Worm (Caenorhabditis elegans) whole organism, young adult: ENCODE data around the gene F49H6.17.
"Not testable (repeated sequence)": the region's sequence is repeated elsewhere in the genome, so short reads cannot be mapped to it uniquely, and the experiment has no call there.

ENCODE experiments used
- B0261.1 ChIP-seq: sonication (generic microtip); optimal IDR thresholded peaks from 2 replicates; lab custom pipeline; 2016; ENCODE audit warnings: mild to moderate bottlenecking, missing genetic modification characterization, moderate library complexity, missing compliant biosample characterization
- C17E4.6 ChIP-seq: fragments of 200-800 bp; sonication (Bioruptor generic); IDR thresholded peaks from 2 replicates; pipeline ENCODE4 v1.3.6; 2022; ENCODE audit warnings: missing genetic modification reagents, missing genetic modification characterization, missing compliant biosample characterization
- F37B4.10 ChIP-seq: fragments of 200-800 bp; sonication (Bioruptor generic); IDR thresholded peaks from 2 replicates; pipeline ENCODE4 v1.3.6; 2022; ENCODE audit warnings: missing genetic modification characterization, missing compliant biosample characterization
- T07F8.4 ChIP-seq: sonication (generic microtip); optimal IDR thresholded peaks from 2 replicates; lab custom pipeline; 2016; ENCODE audit warnings: mild to moderate bottlenecking, missing genetic modification characterization, moderate library complexity, missing compliant biosample characterization
- Y79H2A.3 ChIP-seq: fragments of 200-800 bp; sonication (Bioruptor generic); conservative IDR thresholded peaks from 2 replicates; pipeline ENCODE4 v1.3.6; 2022; ENCODE audit warnings: missing genetic modification reagents, missing genetic modification characterization, missing compliant biosample characterization
- aptf-2 ChIP-seq: fragments of 200-800 bp; sonication (Bioruptor generic); conservative IDR thresholded peaks from 2 replicates; pipeline ENCODE4 v1.3.6; 2022; ENCODE audit warnings: missing genetic modification reagents, missing genetic modification characterization, missing compliant biosample characterization
- aptf-3 ChIP-seq: fragments of 200-800 bp; sonication (Bioruptor generic); IDR thresholded peaks from 2 replicates; pipeline ENCODE4 v1.3.6; 2022; ENCODE audit warnings: missing genetic modification characterization, missing compliant biosample characterization
- ccch-3 ChIP-seq: fragments of 200-800 bp; sonication (Bioruptor generic); optimal IDR thresholded peaks from 2 replicates; lab custom pipeline; 2018; ENCODE audit warnings: mild to moderate bottlenecking, missing genetic modification characterization, missing compliant biosample characterization
- ceh-100 ChIP-seq: fragments of 200-800 bp; sonication (Bioruptor generic); IDR thresholded peaks from 2 replicates; pipeline ENCODE4 v1.3.6; 2022; ENCODE audit warnings: missing genetic modification reagents, missing genetic modification characterization, missing compliant biosample characterization
- ceh-79 ChIP-seq: sonication (generic microtip); optimal IDR thresholded peaks from 2 replicates; lab custom pipeline; 2017; ENCODE audit warnings: mild to moderate bottlenecking, missing genetic modification characterization, missing compliant biosample characterization
- ceh-91 ChIP-seq: fragments of 200-800 bp; sonication (Bioruptor generic); IDR thresholded peaks from 2 replicates; pipeline ENCODE4 v1.3.6; 2022; ENCODE audit warnings: missing genetic modification reagents, missing genetic modification characterization, missing compliant biosample characterization
- die-1 ChIP-seq: sonication (generic microtip); optimal IDR thresholded peaks from 2 replicates; lab custom pipeline; 2016; ENCODE audit warnings: missing genotype, mild to moderate bottlenecking, missing genetic modification characterization, missing compliant biosample characterization
- dox-1 ChIP-seq: fragments of 200-800 bp; sonication (Bioruptor generic); IDR thresholded peaks from 2 replicates; pipeline ENCODE4 v1.3.6; 2022; ENCODE audit warnings: missing genetic modification reagents, missing genetic modification characterization, missing compliant biosample characterization
- egrh-3 ChIP-seq: fragments of 200-800 bp; sonication (Bioruptor generic); IDR thresholded peaks from 2 replicates; pipeline ENCODE4 v1.3.6; 2022; ENCODE audit warnings: missing genetic modification reagents, missing genetic modification characterization, missing compliant biosample characterization
- ekl-4 ChIP-seq: fragments of 200-800 bp; sonication (Bioruptor generic); IDR thresholded peaks from 2 replicates; pipeline ENCODE4 v1.3.6; 2022; ENCODE audit warnings: missing genetic modification reagents, missing genetic modification characterization, missing compliant biosample characterization
- hlh-12 ChIP-seq: sonication (generic microtip); optimal IDR thresholded peaks from 2 replicates; lab custom pipeline; 2016; ENCODE audit warnings: missing genetic modification characterization, missing compliant biosample characterization
- lag-1 ChIP-seq: fragments of 200-800 bp; sonication (Bioruptor generic); IDR thresholded peaks from 2 replicates; pipeline ENCODE4 v1.3.6; 2022; ENCODE audit warnings: missing genetic modification reagents, missing genetic modification characterization, missing compliant biosample characterization
- lin-26 ChIP-seq: fragments of 200-800 bp; sonication (Bioruptor generic); IDR thresholded peaks from 2 replicates; pipeline ENCODE4 v1.3.6; 2022; ENCODE audit warnings: missing genetic modification reagents, missing genetic modification characterization, missing compliant biosample characterization
- lsl-1 ChIP-seq: fragments of 200-800 bp; sonication (Bioruptor generic); optimal IDR thresholded peaks from 2 replicates; lab custom pipeline; 2018; ENCODE audit warnings: mild to moderate bottlenecking, missing genetic modification characterization, moderate library complexity, missing compliant biosample characterization
- madf-8 ChIP-seq: fragments of 200-800 bp; sonication (Bioruptor generic); conservative IDR thresholded peaks from 2 replicates; pipeline ENCODE4 v1.3.6; 2022; ENCODE audit warnings: missing genetic modification reagents, missing genetic modification characterization, missing compliant biosample characterization
- nfya-2 ChIP-seq: fragments of 200-800 bp; sonication (Bioruptor generic); IDR thresholded peaks from 2 replicates; pipeline ENCODE4 v1.3.6; 2022; ENCODE audit warnings: missing genetic modification reagents, missing genetic modification characterization, missing compliant biosample characterization
- nfyb-1 ChIP-seq: fragments of 200-800 bp; sonication (Bioruptor generic); IDR thresholded peaks from 2 replicates; pipeline ENCODE4 v1.3.6; 2022; ENCODE audit warnings: missing genetic modification reagents, missing genetic modification characterization, missing compliant biosample characterization
- nhr-80 ChIP-seq: sonication (generic microtip); optimal IDR thresholded peaks from 2 replicates; lab custom pipeline; 2016; ENCODE audit warnings: missing genetic modification characterization, missing compliant biosample characterization
- pbrm-1 ChIP-seq: fragments of 200-800 bp; sonication (Bioruptor generic); IDR thresholded peaks from 2 replicates; pipeline ENCODE4 v1.3.6; 2022; ENCODE audit warnings: missing genetic modification reagents, missing genetic modification characterization, missing compliant biosample characterization
- pha-4 ChIP-seq: fragments of 150-350 bp; sonication (generic microtip); optimal IDR thresholded peaks from 2 replicates; lab custom pipeline; 2014; ENCODE audit warnings: missing biosample characterization, missing genetic modification reagents, missing genetic modification characterization
- rec-8 ChIP-seq, 2 experiments: sonication (generic microtip); optimal IDR thresholded peaks; 2 replicates each; lab custom pipeline; 2016; ENCODE audit warnings: mild to moderate bottlenecking in 2 of 2, missing genetic modification characterization in 2 of 2, missing genetic modification reagents in 2 of 2, missing genotype in 2 of 2, missing biosample characterization in 1 of 2, missing compliant biosample characterization in 1 of 2, moderate library complexity in 1 of 2
- snpc-1.3 ChIP-seq: sonication (generic microtip); optimal IDR thresholded peaks from 2 replicates; lab custom pipeline; 2017; ENCODE audit warnings: missing genetic modification characterization, mild to moderate bottlenecking, missing compliant biosample characterization, antibody characterized with exemption, moderate library complexity, missing genotype, missing genetic modification reagents; ENCODE audit not compliant: insufficient read depth
- snpc-4 ChIP-seq, 5 experiments: fragments of 150-350 bp in 1 of 5; sonication (generic microtip) in 4 of 5; optimal IDR thresholded peaks; 2 replicates each; lab custom pipeline; 2014 to 2018; ENCODE audit warnings: missing genetic modification characterization in 5 of 5, missing biosample characterization in 3 of 5, antibody characterized with exemption in 2 of 5, mild to moderate bottlenecking in 2 of 5, missing compliant biosample characterization in 2 of 5, missing genotype in 2 of 5, moderate library complexity in 2 of 5, missing genetic modification reagents in 1 of 5
- tlf-1 ChIP-seq: fragments of 200-800 bp; sonication (Bioruptor generic); optimal IDR thresholded peaks from 2 replicates; lab custom pipeline; 2018; ENCODE audit warnings: mild to moderate bottlenecking, missing genetic modification characterization, missing compliant biosample characterization
- zfh-2 ChIP-seq: fragments of 200-800 bp; sonication (Bioruptor generic); conservative IDR thresholded peaks from 2 replicates; pipeline ENCODE4 v1.3.6; 2022; ENCODE audit warnings: missing genetic modification reagents, missing genetic modification characterization, missing compliant biosample characterization
- ztf-25 ChIP-seq: fragments of 200-800 bp; sonication (Bioruptor generic); IDR thresholded peaks from 2 replicates; pipeline ENCODE4 v1.3.6; 2022; ENCODE audit warnings: missing genetic modification reagents, missing genetic modification characterization, missing compliant biosample characterization

The F49H6.17 gene

DNA sequence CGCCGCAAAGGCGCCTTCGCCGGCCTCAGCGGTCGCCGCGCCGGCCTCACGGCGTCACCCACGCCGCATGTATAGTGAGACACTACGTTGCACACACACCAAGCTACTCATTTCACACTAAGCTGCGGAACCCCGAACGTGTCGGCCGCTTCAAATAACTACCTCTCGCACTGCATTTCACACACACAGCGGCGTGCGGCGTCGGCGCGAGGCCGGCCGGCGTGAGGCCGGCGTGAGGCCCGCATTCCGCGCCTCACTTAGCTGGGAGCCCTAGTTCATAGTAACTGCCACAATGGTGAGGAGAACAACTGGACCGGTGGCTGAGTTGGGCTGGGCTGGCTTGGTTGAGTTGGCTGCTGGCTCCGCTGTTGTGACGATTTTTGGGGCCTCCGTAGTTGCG, 2.3 kb downstream of the F49H6.17 start:
- TF ChIP-seq pbrm-1 (GFP tag; lab: Robert Waterston, UW) = 0 out of 2 replicates have a peak, but pooled peaks have one; percentile 20
- 0 out of 2 replicates have a peak, but pooled peaks have one; percentile 39 for TF ChIP-seq nfyb-1 (GFP tag; lab: Robert Waterston, UW)
- TF ChIP-seq lin-26 = 0 out of 2 replicates have a peak, but pooled peaks have one; percentile 36
- TF ChIP-seq egrh-3 (GFP tag; lab: Robert Waterston, UW) = peak; percentile 74; the same call in 1 of the 2 replicates
- TF ChIP-seq dox-1 (GFP tag; lab: Robert Waterston, UW) = peak; percentile 39; the same call in 1 of the 2 replicates
- peak; percentile 90 for TF ChIP-seq zfh-2 (GFP tag; lab: Robert Waterston, UW)
- 0 out of 2 replicates have a peak, but pooled peaks have one; percentile 15 for TF ChIP-seq ceh-91 (GFP tag; lab: Robert Waterston, UW)
- not testable (repeated sequence) for TF ChIP-seq snpc-4 (GFP tag; optimal IDR thresholded peaks at IDR 0.05; lab: Kevin White, UChicago)
- TF ChIP-seq snpc-4 (tag; optimal IDR thresholded peaks at IDR 0.05; lab: Kevin White, UChicago) = peak in 1 of 4 experiments; percentile 59
- TF ChIP-seq, all 124 proteins: peak for 8; not testable (repeated sequence) for 116

ce11 chrV:17022613-17023322, 3.0 kb downstream of the F49H6.17 start, which contains the start of the genes F49H6.8 and F49H6.5:
Gene F49H6.8, minus strand, starts transcription at chrV:17022663.
Gene F49H6.5, plus strand, starts transcription at chrV:17023241.
- TF ChIP-seq nhr-80 (tag; lab: Kevin White, UChicago) (peak; percentile 37), snpc-4 (GFP tag; optimal IDR thresholded peaks at IDR 0.05; lab: Kevin White, UChicago) (no peak), snpc-4 (tag; optimal IDR thresholded peaks at IDR 0.05; lab: Kevin White, UChicago) (peak in 1 of 4 experiments; percentile 40), snpc-1.3 (tag; lab: Kevin White, UChicago) (no peak)

- TF ChIP-seq T07F8.4 (tag; lab: Kevin White, UChicago) = no peak
- TF ChIP-seq nfya-2 (GFP tag; lab: Robert Waterston, UW) = no peak
- no peak for TF ChIP-seq pbrm-1 (GFP tag; lab: Robert Waterston, UW)
- TF ChIP-seq nfyb-1 (GFP tag; lab: Robert Waterston, UW) = no peak
- no peak for TF ChIP-seq ekl-4 (GFP tag; lab: Robert Waterston, UW)
- no peak for TF ChIP-seq Y79H2A.3 (GFP tag; lab: Robert Waterston, UW)
- TF ChIP-seq aptf-3 (GFP tag; lab: Robert Waterston, UW) = no peak
- TF ChIP-seq madf-8 (GFP tag; lab: Robert Waterston, UW) = no peak
Observed at ce11 chrV:17026289-17026688, 6.5 kb downstream of the F49H6.17 start, which contains the start of gene F49H6.15. Gene F49H6.15, minus strand, starts transcription at chrV:17026389.

- TF ChIP-seq rec-8 (tag; optimal IDR thresholded peaks at IDR 0.05; lab: Kevin White, UChicago) (no peak), T07F8.4 (tag; lab: Kevin White, UChicago) (no peak), ztf-25 (GFP tag; lab: Robert Waterston, UW) (no peak), ceh-100 (GFP tag; lab: Robert Waterston, UW) (no peak), ceh-79 (tag; lab: Kevin White, UChicago) (no peak), pha-4 (tag; lab: Kevin White, UChicago) (no peak), aptf-2 (no peak), lsl-1 (GFP tag; lab: Kevin White, UChicago) (no peak), die-1 (no peak), lag-1 (GFP tag; lab: Robert Waterston, UW) (no peak), ccch-3 (GFP tag; lab: Kevin White, UChicago) (no peak), C17E4.6 (GFP tag; lab: Robert Waterston, UW) (no peak), B0261.1 (tag; lab: Kevin White, UChicago) (no peak), pbrm-1 (GFP tag; lab: Robert Waterston, UW) (no peak), F37B4.10 (GFP tag; lab: Robert Waterston, UW) (no peak), tlf-1 (GFP tag; lab: Kevin White, UChicago) (no peak), hlh-12 (no peak), dox-1 (GFP tag; lab: Robert Waterston, UW) (no peak)
Observed at ce11 chrV:17030430-17030829, 10.6 kb downstream of the F49H6.17 start.
